Comparison of ENCODE assay signal across 1 fruit fly cellular context in the genomic region with DNA sequence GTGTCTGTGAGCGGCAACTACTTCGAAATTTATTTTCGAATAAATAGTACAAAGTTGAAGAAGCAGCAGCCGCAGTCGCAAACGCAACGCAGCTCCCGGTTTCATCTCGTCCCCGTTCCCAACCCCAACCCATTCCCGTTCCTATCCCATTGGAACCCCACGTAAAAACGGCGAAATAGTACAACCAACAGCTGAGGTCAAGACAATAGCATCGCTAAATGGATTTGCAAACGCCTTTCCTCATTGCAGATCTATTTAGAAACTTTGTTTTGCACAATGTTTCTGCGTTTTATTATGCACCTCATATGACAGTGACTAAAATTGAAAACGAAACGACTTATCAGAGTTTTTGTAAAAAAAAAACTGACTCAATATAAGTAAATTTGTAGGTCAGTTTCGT.
A peak's percentile ranks its signal among the peaks of the same experiment; 100 is the strongest.
TF ChIP-seq lines count a peak whose summit lies in the region.

No protein-coding gene starts in this region.

TF ChIP-seq in whole organism, embryonic, 481 proteins besides CTCF, POLR2A, EP300 and RAD21 (continued from another document):
- TF ChIP-seq klu (GFP tag; IDR thresholded peaks at IDR 0.05; lab: Robert Waterston, UW) (no peak), gcm2 (GFP tag; optimal IDR thresholded peaks at IDR 0.05; lab: Kevin White, UChicago) (no peak), Sox102F (GFP tag; optimal IDR thresholded peaks at IDR 0.05; lab: Kevin White, UChicago) (peak; percentile 8), Gsc (GFP tag; IDR thresholded peaks at IDR 0.05; lab: Robert Waterston, UW) (no peak), sc (optimal IDR thresholded peaks at IDR 0.05; lab: Kevin White, UChicago) (no peak), sc (GFP tag; optimal IDR thresholded peaks at IDR 0.05; lab: Kevin White, UChicago) (no peak), row (GFP tag; IDR thresholded peaks at IDR 0.05; lab: Robert Waterston, UW) (peak; percentile 29; the same call in 1 of the 3 replicates), Sin3A (optimal IDR thresholded peaks at IDR 0.05; lab: Kevin White, UChicago) (no peak), CG4707 (GFP tag; optimal IDR thresholded peaks at IDR 0.05; lab: Kevin White, UChicago) (no peak), CG8359 (GFP tag; optimal IDR thresholded peaks at IDR 0.05; lab: Kevin White, UChicago; ENCODE audit: borderline replicate concordance) (no peak), Dref (GFP tag; IDR thresholded peaks at IDR 0.05; lab: Robert Waterston, UW) (no peak), stwl (tag; optimal IDR thresholded peaks at IDR 0.05; lab: Kevin White, UChicago) (no peak), wor (GFP tag; IDR thresholded peaks at IDR 0.05; lab: Robert Waterston, UW) (0 out of 2 replicates have a peak, but pooled peaks have one; percentile 10), Hr78 (GFP tag; optimal IDR thresholded peaks at IDR 0.05; lab: Kevin White, UChicago) (no peak), CG17612 (GFP tag; IDR thresholded peaks at IDR 0.05; lab: Robert Waterston, UW) (no peak), CG15479 (GFP tag; optimal IDR thresholded peaks at IDR 0.05; lab: Kevin White, UChicago) (no peak), hkb (optimal IDR thresholded peaks at IDR 0.05; lab: Kevin White, UChicago) (no peak), hkb (GFP tag; IDR thresholded peaks at IDR 0.05; lab: Robert Waterston, UW) (no peak), CG6791 (GFP tag; IDR thresholded peaks at IDR 0.05; lab: Robert Waterston, UW; ENCODE audit: partially characterized antibody) (no peak), CG9817 (tag; optimal IDR thresholded peaks at IDR 0.05; lab: Kevin White, UChicago) (no peak), H15 (GFP tag; IDR thresholded peaks at IDR 0.05; lab: Robert Waterston, UW) (no peak), tx (GFP tag; optimal IDR thresholded peaks at IDR 0.05; lab: Kevin White, UChicago) (no peak), Oli (tag; optimal IDR thresholded peaks at IDR 0.05; lab: Kevin White, UChicago) (no peak), slp2 (GFP tag; optimal IDR thresholded peaks at IDR 0.05; lab: Kevin White, UChicago) (no peak), CG1024 (GFP tag; IDR thresholded peaks at IDR 0.05; lab: Robert Waterston, UW) (no peak), CG18011 (GFP tag; optimal IDR thresholded peaks at IDR 0.05; lab: Kevin White, UChicago) (no peak), corto (GFP tag; optimal IDR thresholded peaks at IDR 0.05; lab: Kevin White, UChicago) (no peak), CG7357 (GFP tag; IDR thresholded peaks at IDR 0.05; lab: Robert Waterston, UW) (no peak)
